Fruit fly (Drosophila melanogaster) Kc167 (cell line): Measurements from ENCODE around the gene CG43349.

Source experiments
- Myc ChIP-seq: fragments of >200 bp; optimal IDR thresholded peaks from 2 replicates; lab custom pipeline; 2017; ENCODE audit warnings: missing external identifiers
- Sin3A ChIP-seq: fragments of >200 bp; optimal IDR thresholded peaks from 2 replicates; lab custom pipeline; 2018; ENCODE audit warnings: missing external identifiers
- h ChIP-seq: fragments of >200 bp; optimal IDR thresholded peaks from 3 replicates; lab custom pipeline; 2018; ENCODE audit warnings: missing external identifiers
- insv ChIP-seq: fragments of >200 bp; optimal IDR thresholded peaks from 3 replicates; lab custom pipeline; 2018; ENCODE audit warnings: missing external identifiers
- ttk ChIP-seq: sonication (Bioruptor generic); optimal IDR thresholded peaks from 2 replicates; lab custom pipeline; 2017; ENCODE audit warnings: missing external identifiers

DNA sequence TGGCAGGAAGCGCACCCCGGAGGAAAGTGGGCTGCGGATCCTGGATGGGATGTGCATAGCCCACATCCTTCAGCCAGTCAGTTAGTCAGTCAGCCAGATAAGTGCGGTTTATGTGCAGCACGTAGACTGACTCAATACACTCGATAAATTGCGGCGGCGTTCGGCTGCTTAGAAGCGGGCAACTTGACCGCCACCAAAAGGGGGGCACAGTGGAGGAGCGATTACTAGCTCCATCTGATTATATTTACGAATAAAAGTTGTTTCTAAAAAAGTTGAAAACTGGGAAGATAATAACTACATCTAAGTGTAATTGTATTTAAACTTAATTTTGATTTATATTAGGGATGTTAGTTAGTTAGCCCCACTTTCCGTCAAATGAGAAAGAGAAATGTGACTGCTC is 2.4 kb downstream of the CG43349 start:
- TF ChIP-seq h, result no peak
- no peak for TF ChIP-seq Myc
- no peak for TF ChIP-seq Sin3A
- TF ChIP-seq ttk, result no peak
- no peak for TF ChIP-seq insv (lab: Kevin White, UChicago)
